Fruit fly (Drosophila melanogaster) whole organism, prepupa: ENCODE measurements around the gene CG7304.

ENCODE experiments used
- Lpt ChIP-seq: fragments of 200-800 bp; sonication (Bioruptor generic); optimal IDR thresholded peaks from 3 replicates; lab custom pipeline; 2016; ENCODE audit warnings: missing biosample characterization, missing genetic modification characterization
- OdsH ChIP-seq: fragments of 200-800 bp; sonication (Bioruptor generic); optimal IDR thresholded peaks from 3 replicates; lab custom pipeline; 2016; ENCODE audit warnings: missing biosample characterization, missing genetic modification characterization
- Sox102F ChIP-seq: fragments of 200-800 bp; sonication (Bioruptor generic); optimal IDR thresholded peaks from 2 replicates; lab custom pipeline; 2016; ENCODE audit warnings: missing biosample characterization, mild to moderate bottlenecking, missing genetic modification characterization
- net ChIP-seq: fragments of 200-800 bp; sonication (Bioruptor generic); optimal IDR thresholded peaks from 3 replicates; lab custom pipeline; 2016; ENCODE audit warnings: missing biosample characterization, missing genetic modification characterization
- pdm3 ChIP-seq: fragments of 200-800 bp; sonication (Bioruptor generic); optimal IDR thresholded peaks from 3 replicates; lab custom pipeline; 2016; ENCODE audit warnings: missing biosample characterization, missing genetic modification characterization
- spab ChIP-seq: fragments of 200-800 bp; sonication (Bioruptor generic); optimal IDR thresholded peaks from 2 replicates; lab custom pipeline; 2017; ENCODE audit warnings: missing biosample characterization, mild to moderate bottlenecking, missing genetic modification characterization, missing genetic modification reagents

dm6 chr3L:15699626-15700337, 20.3 kb downstream of the CG7304 start, which contains the start of gene comm2:
- TF ChIP-seq Sox102F (GFP tag; lab: Kevin White, UChicago): peak; percentile 33
- no peak for TF ChIP-seq OdsH (GFP tag; lab: Kevin White, UChicago)
- TF ChIP-seq pdm3 (GFP tag; lab: Kevin White, UChicago): no peak
- TF ChIP-seq net (GFP tag; lab: Kevin White, UChicago): no peak
- no peak for TF ChIP-seq spab (GFP tag; lab: Kevin White, UChicago)
- no peak for TF ChIP-seq Lpt (GFP tag; lab: Kevin White, UChicago)
